Worm (Caenorhabditis elegans) whole organism, L4 larva: Measurements from ENCODE around the gene C05B5.1.

Experiments
- F44E2.7 ChIP-seq: fragments of 200-800 bp; sonication (Bioruptor generic); IDR thresholded peaks from 2 replicates; pipeline ENCODE4 v2.1.2; 2022; ENCODE audit warnings: missing genetic modification characterization, missing compliant biosample characterization
- ama-1 ChIP-seq: fragments of 150-350 bp; optimal IDR thresholded peaks from 2 replicates; lab custom pipeline; 2014; ENCODE audit warnings: inconsistent platforms, mixed read lengths
- dpl-1 ChIP-seq: fragments of 150-350 bp; optimal IDR thresholded peaks from 2 replicates; lab custom pipeline; 2014; ENCODE audit warnings: missing biosample characterization, missing genetic modification reagents, missing genetic modification characterization
- fkh-10 ChIP-seq: fragments of 150-350 bp; optimal IDR thresholded peaks from 2 replicates; lab custom pipeline; 2014; ENCODE audit warnings: missing biosample characterization, missing genetic modification reagents, missing genetic modification characterization
- mxl-2 ChIP-seq: fragments of 200-800 bp; sonication (Bioruptor generic); conservative IDR thresholded peaks from 2 replicates; pipeline ENCODE4 v1.3.6; 2022; ENCODE audit warnings: missing genetic modification reagents, missing genetic modification characterization, missing compliant biosample characterization
- nhr-237 ChIP-seq: sonication (generic microtip); optimal IDR thresholded peaks from 2 replicates; lab custom pipeline; 2017; ENCODE audit warnings: missing biosample characterization, missing genetic modification characterization
- nhr-28 ChIP-seq: fragments of 150-350 bp; optimal IDR thresholded peaks from 2 replicates; lab custom pipeline; 2014; ENCODE audit warnings: missing biosample characterization, missing genetic modification characterization
- pha-4 ChIP-seq, 2 experiments: fragments of 150-350 bp in 1 of 2; fragments of 200-800 bp in 1 of 2; sonication (Bioruptor generic) in 1 of 2; IDR thresholded peaks in 1 of 2; optimal IDR thresholded peaks in 1 of 2; 2 replicates each; pipeline versions ENCODE4 v1.3.6 to Lab custom; 2014 to 2022; ENCODE audit warnings: missing genetic modification characterization in 2 of 2, missing genetic modification reagents in 2 of 2, missing biosample characterization in 1 of 2, missing compliant biosample characterization in 1 of 2
- pqm-1 ChIP-seq: sonication (generic microtip); optimal IDR thresholded peaks from 2 replicates; lab custom pipeline; 2017; ENCODE audit warnings: missing biosample characterization, missing genetic modification characterization
- spr-3 ChIP-seq: fragments of 200-800 bp; sonication (Bioruptor generic); optimal IDR thresholded peaks from 2 replicates; lab custom pipeline; 2018; ENCODE audit warnings: mild to moderate bottlenecking, missing genetic modification characterization, missing compliant biosample characterization

DNA sequence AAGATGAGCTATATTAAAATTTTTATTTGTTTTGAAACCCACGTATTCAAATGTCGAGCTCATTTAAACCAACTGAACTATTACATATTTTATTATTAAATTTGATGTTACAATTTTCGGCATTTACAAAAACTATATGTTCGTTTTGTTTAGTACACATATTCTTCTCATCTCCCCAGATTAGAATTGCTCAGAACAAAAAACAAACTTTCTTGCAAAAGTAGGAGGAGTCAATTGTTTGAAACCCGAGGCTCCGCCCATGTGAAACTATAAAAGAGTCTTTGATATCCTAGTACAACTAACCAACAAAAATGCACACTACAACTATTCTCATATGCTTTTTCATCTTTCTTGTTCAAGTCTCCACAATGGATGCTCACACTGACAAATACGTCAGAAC, 37.7 kb upstream of the C05B5.1 start, which contains the start of gene ins-22:
- no peak for TF ChIP-seq F44E2.7 (GFP tag; lab: Robert Waterston, UW)
- no peak for TF ChIP-seq mxl-2
- no peak for TF ChIP-seq pqm-1 (tag; lab: Kevin White, UChicago)
- TF ChIP-seq fkh-10 (GFP tag; lab: Kevin White, UChicago) = no peak
- no peak for TF ChIP-seq nhr-237 (tag; lab: Kevin White, UChicago)
- TF ChIP-seq spr-3 = no peak
- no peak for TF ChIP-seq nhr-28 (tag; lab: Kevin White, UChicago)
- no peak for TF ChIP-seq dpl-1 (GFP tag; lab: Kevin White, UChicago)
- no peak for TF ChIP-seq ama-1 (lab: Kevin White, UChicago)
- TF ChIP-seq pha-4 (GFP tag; IDR thresholded peaks at IDR 0.05; lab: Robert Waterston, UW) = no peak
- TF ChIP-seq pha-4 (tag; optimal IDR thresholded peaks at IDR 0.05; lab: Kevin White, UChicago) = no peak
